Fruit fly (Drosophila melanogaster) whole organism, prepupa: ENCODE measurements around the gene CG5966.
"Not testable (repeated sequence)": the region's sequence is repeated elsewhere in the genome, so short reads cannot be mapped to it uniquely, and the experiment has no call there.

Experiments used
- CG10631 ChIP-seq: fragments of 200-800 bp; sonication (Bioruptor generic); optimal IDR thresholded peaks from 2 replicates; lab custom pipeline; 2016; ENCODE audit warnings: missing biosample characterization, missing genetic modification characterization
- CG15336 ChIP-seq: fragments of 200-800 bp; sonication (Bioruptor generic); IDR thresholded peaks from 2 replicates; pipeline ENCODE4 v1.3.6; 2022; ENCODE audit warnings: missing biosample characterization, missing genetic modification characterization
- CG1621 ChIP-seq: fragments of 200-800 bp; sonication (Bioruptor generic); optimal IDR thresholded peaks from 3 replicates; lab custom pipeline; 2018; ENCODE audit warnings: missing biosample characterization, mild to moderate bottlenecking, missing genetic modification characterization
- CG3032 ChIP-seq: fragments of 200-800 bp; optimal IDR thresholded peaks from 2 replicates; lab custom pipeline; 2019; ENCODE audit warnings: missing biosample characterization, mild to moderate bottlenecking, missing genetic modification characterization, moderate library complexity
- CG31627 ChIP-seq: fragments of 200-800 bp; sonication (Bioruptor generic); optimal IDR thresholded peaks from 3 replicates; lab custom pipeline; 2016; ENCODE audit warnings: missing biosample characterization, missing genetic modification characterization
- CG34406 ChIP-seq: fragments of 200-800 bp; sonication (Bioruptor generic); optimal IDR thresholded peaks from 3 replicates; lab custom pipeline; 2016; ENCODE audit warnings: missing biosample characterization, missing genetic modification characterization
- CG3919 ChIP-seq: fragments of 200-800 bp; sonication (Bioruptor generic); optimal IDR thresholded peaks from 3 replicates; lab custom pipeline; 2016; ENCODE audit warnings: missing biosample characterization, missing genetic modification characterization
- CG6163 ChIP-seq: fragments of 200-800 bp; sonication (Bioruptor generic); IDR thresholded peaks from 3 replicates; pipeline ENCODE4 v1.3.6; 2022; ENCODE audit warnings: missing biosample characterization, missing genetic modification characterization
- CG6276 ChIP-seq: fragments of 200-800 bp; sonication (Bioruptor generic); optimal IDR thresholded peaks from 2 replicates; lab custom pipeline; 2017; ENCODE audit warnings: missing biosample characterization, mild to moderate bottlenecking, missing genetic modification characterization
- CG6808 ChIP-seq: fragments of 200-800 bp; sonication (Bioruptor generic); optimal IDR thresholded peaks from 3 replicates; lab custom pipeline; 2017; ENCODE audit warnings: missing biosample characterization, missing genetic modification characterization, mild to moderate bottlenecking, moderate library complexity, missing genetic modification reagents
- CG8632 ChIP-seq: fragments of 200-800 bp; sonication (Bioruptor generic); optimal IDR thresholded peaks from 3 replicates; lab custom pipeline; 2016; ENCODE audit warnings: missing biosample characterization, missing genetic modification characterization
- Eip78C ChIP-seq: fragments of 200-800 bp; sonication (Bioruptor generic); peaks from one replicate; lab custom pipeline; 2016; ENCODE audit warnings: missing biosample characterization, missing genetic modification characterization
- Eip93F ChIP-seq: fragments of 200-800 bp; sonication (Bioruptor generic); optimal IDR thresholded peaks from 2 replicates; lab custom pipeline; 2016; ENCODE audit warnings: missing biosample characterization, mild to moderate bottlenecking, missing genetic modification characterization
- Gug ChIP-seq: fragments of 200-800 bp; sonication (Bioruptor generic); IDR thresholded peaks from 2 replicates; pipeline ENCODE4 v1.3.6; 2022; ENCODE audit warnings: missing biosample characterization, missing genetic modification characterization
- Hr39 ChIP-seq: fragments of 200-800 bp; sonication (Bioruptor generic); optimal IDR thresholded peaks from 2 replicates; lab custom pipeline; 2016; ENCODE audit warnings: missing biosample characterization, missing genetic modification characterization
- Hr4 ChIP-seq: fragments of 200-800 bp; sonication (Bioruptor generic); optimal IDR thresholded peaks from 3 replicates; lab custom pipeline; 2016; ENCODE audit warnings: missing biosample characterization, missing genetic modification characterization
- Sox15 ChIP-seq: fragments of 200-800 bp; sonication (Bioruptor generic); optimal IDR thresholded peaks from 3 replicates; lab custom pipeline; 2016; ENCODE audit warnings: missing biosample characterization, missing genetic modification characterization
- achi ChIP-seq: fragments of 200-800 bp; sonication (Bioruptor generic); optimal IDR thresholded peaks from 3 replicates; lab custom pipeline; 2016; ENCODE audit warnings: missing biosample characterization, missing genetic modification characterization
- acj6 ChIP-seq: fragments of 200-800 bp; sonication (Bioruptor generic); optimal IDR thresholded peaks from 3 replicates; lab custom pipeline; 2016; ENCODE audit warnings: missing biosample characterization, missing genetic modification characterization
- cyc ChIP-seq: fragments of 200-800 bp; sonication (Bioruptor generic); optimal IDR thresholded peaks from 3 replicates; lab custom pipeline; 2016; ENCODE audit warnings: missing biosample characterization, missing genetic modification characterization
- dac ChIP-seq: fragments of 200-800 bp; sonication (Bioruptor generic); optimal IDR thresholded peaks from 2 replicates; lab custom pipeline; 2017; ENCODE audit warnings: missing biosample characterization, mild to moderate bottlenecking, missing genetic modification characterization
- esn ChIP-seq: fragments of 200-800 bp; sonication (Bioruptor generic); optimal IDR thresholded peaks from 2 replicates; lab custom pipeline; 2016; ENCODE audit warnings: missing biosample characterization, mild to moderate bottlenecking, missing genetic modification characterization, moderate library complexity
- lz ChIP-seq: fragments of 200-800 bp; sonication (Bioruptor generic); optimal IDR thresholded peaks from 3 replicates; lab custom pipeline; 2016; ENCODE audit warnings: missing biosample characterization, missing genetic modification characterization
- ss ChIP-seq, 2 experiments: fragments of 200-800 bp; sonication (Bioruptor generic); optimal IDR thresholded peaks; 2 replicates in 1 of 2; 3 replicates in 1 of 2; lab custom pipeline; 2017 to 2018; ENCODE audit warnings: mild to moderate bottlenecking in 2 of 2, missing biosample characterization in 2 of 2, missing genetic modification characterization in 2 of 2, moderate library complexity in 1 of 2
- topi ChIP-seq: fragments of 200-800 bp; sonication (Bioruptor generic); optimal IDR thresholded peaks from 3 replicates; lab custom pipeline; 2016; ENCODE audit warnings: missing biosample characterization, missing genetic modification characterization
- vri ChIP-seq: fragments of 200-800 bp; sonication (Bioruptor generic); optimal IDR thresholded peaks from 3 replicates; lab custom pipeline; 2016; ENCODE audit warnings: missing biosample characterization, mild to moderate bottlenecking, missing genetic modification characterization

Gene CG5966

DNA sequence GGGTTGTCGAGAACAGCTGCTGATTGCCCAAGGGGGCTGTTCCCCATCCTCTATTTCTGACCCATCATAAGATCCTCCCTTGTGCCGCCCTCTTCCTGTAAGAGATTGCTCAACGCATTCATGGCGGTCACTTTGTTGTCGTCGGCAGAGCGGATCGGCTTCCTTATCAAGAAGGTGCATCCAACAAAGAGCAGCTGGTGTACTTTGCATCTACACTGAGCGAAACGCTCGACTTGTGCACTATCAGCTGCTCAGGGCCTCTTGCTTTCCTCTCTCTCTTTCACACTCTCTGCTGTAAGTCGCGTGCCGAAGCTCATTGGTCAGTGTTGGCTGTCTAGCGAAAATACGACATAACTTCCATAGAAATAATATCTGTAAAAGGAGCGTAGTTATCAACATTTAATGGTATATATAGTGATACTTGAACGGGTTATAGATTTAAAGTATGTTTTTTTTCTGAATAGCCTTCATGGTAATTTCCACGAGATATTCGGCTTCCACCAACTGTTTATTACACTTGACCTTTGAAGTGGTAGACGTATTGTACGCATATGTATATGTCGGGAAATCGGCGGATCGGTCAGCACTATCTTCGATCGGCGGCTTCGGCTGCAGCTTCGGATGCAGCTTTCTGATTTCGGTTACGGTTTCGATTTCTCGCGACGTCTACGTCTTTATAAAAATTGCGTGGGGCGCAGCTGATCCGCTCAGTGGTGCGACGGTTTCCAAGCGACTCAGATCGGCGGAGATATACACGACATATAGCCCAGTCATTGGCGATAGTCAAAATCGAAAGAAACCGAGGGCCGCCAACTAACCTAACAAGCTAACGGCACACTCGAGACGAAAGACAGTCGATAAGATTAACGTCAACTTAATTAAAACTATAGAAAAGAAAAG is at the start of gene CG5966 (continued):
- TF ChIP-seq CG6808 (peak; percentile 68), Eip93F (GFP tag; lab: Kevin White, UChicago) (no peak), achi (GFP tag; lab: Kevin White, UChicago) (no peak)

DNA sequence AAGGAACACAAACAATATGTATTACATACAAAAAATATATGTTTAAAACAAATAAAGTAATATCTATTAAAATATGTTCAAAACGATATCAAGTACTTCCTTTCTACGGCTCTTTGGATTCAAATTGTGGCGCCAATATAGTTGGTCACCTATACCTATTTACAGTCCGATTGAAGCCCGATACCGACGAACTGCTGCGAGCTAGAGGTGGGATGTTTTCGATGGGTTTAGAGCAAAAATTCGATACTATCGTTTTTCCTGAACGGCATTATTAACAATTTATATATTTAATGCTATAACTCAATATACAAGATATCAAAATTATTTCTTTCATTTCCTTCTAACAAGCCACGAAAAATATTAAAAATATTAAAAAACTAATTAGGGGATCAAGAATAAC is 46.8 kb upstream of the CG5966 start:
- TF ChIP-seq CG3032 (tag; lab: Kevin White, UChicago) (no peak), ss (GFP tag; optimal IDR thresholded peaks at IDR 0.05; lab: Kevin White, UChicago) (no peak), CG31627 (GFP tag; lab: Kevin White, UChicago) (no peak), Eip78C (GFP tag; lab: Kevin White, UChicago) (peak; percentile 10), CG1621 (tag; lab: Kevin White, UChicago) (peak; percentile 22)
- TF ChIP-seq, all 60 proteins: peak for 2

DNA sequence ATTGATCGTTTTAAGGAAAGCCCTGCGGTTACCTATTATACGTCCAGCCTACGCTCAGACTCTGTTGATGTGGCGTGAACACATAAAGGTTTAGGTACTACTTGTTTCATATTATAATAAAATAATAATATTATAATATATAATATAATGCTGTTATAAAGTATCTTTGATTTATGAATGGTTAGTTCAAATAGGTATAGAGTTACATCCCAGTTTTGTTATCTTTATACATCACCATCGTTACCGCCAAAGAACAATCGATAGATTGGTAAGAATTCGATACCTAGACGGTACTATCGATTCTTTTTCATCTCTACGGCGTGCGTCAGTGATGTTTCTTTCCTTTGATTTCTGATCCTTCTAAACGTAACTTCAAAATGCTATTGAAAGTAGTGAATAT is 46.3 kb upstream of the CG5966 start, which contains the start of gene CG12728:
Gene CG12728, plus strand, starts transcription at position 301 of the 400 bp plus-strand sequence.
- TF ChIP-seq lz, Hr39, Sox15 (GFP tag; lab: Kevin White, UChicago): not testable (repeated sequence)
- TF ChIP-seq, all 60 proteins: peak for 0; not testable (repeated sequence) for 60

- not testable (repeated sequence) for TF ChIP-seq CG15336 (GFP tag; lab: Robert Waterston, UW); acj6 (GFP tag; lab: Kevin White, UChicago); Sox15 (GFP tag; lab: Kevin White, UChicago)
Observed at dm6 chrX:5945052-5945830, 43.4 kb upstream of the CG5966 start, which contains the start of gene CG32756. CG32756 (plus strand) TSS chrX:5945682.

- TF ChIP-seq achi (GFP tag; lab: Kevin White, UChicago) (no peak), Hr39 (GFP tag; lab: Kevin White, UChicago) (no peak), Sox15 (GFP tag; lab: Kevin White, UChicago) (no peak), CG31627 (GFP tag; lab: Kevin White, UChicago) (no peak), CG3032 (tag; lab: Kevin White, UChicago) (no peak), CG3919 (GFP tag; lab: Kevin White, UChicago) (no peak), Eip93F (GFP tag; lab: Kevin White, UChicago) (no peak)
Observed at dm6 chrX:5947870-5948498, 40.6 kb upstream of the CG5966 start, which contains the start of gene CG6041. CG6041 (plus strand) TSS chrX:5948160.

DNA sequence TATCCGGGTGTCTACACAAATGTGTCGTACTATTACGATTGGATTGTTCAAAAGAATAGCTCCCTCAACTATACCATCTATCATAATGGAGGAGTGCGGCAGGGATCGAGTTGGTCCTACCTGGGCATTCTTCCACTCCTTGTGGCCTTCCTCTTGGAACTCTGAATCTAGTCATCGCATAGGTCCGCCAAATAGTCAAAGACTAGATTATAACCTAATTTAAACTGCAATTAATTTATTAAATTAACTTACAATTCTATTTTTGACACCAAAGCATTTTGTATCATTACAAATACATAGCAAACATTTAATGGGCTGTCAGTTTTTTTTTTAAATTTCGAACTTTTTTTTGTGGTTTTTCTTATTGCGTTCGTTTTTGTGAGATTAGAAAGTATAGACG is 38.6 kb upstream of the CG5966 start, which contains the start of gene CG32755:
Gene CG32755, plus strand, starts transcription at position 301 of the 400 bp plus-strand sequence.
- no peak for TF ChIP-seq esn (GFP tag; lab: Kevin White, UChicago)
- TF ChIP-seq CG6276 (GFP tag; lab: Kevin White, UChicago): no peak
- TF ChIP-seq dac (GFP tag; lab: Kevin White, UChicago): no peak
- TF ChIP-seq topi (GFP tag; lab: Kevin White, UChicago): no peak
- no peak for TF ChIP-seq vri (GFP tag; lab: Kevin White, UChicago)

DNA sequence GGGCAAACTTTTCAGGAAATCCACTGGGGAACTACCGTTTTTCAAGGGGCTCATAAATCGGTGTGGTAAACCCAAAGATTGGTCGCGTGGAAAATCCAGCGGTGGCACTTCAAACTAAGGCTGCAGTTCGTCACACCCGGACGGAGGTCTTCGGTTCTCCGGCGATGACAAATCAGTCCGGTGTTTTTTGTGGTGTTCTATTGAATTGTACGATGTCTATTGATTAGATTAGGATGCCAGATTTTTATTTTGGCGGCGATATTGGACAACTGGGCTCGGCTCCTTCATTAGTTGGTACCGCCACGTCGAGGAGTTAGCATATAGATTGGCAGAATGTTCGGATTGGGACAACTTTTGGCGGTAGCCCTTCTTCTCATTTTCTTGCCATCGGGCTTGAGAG is 36.3 kb upstream of the CG5966 start, which contains the start of gene CG6048:
Gene CG6048, plus strand, starts transcription at position 301 of the 400 bp plus-strand sequence.
- TF ChIP-seq CG6163 (GFP tag; lab: Robert Waterston, UW) (no peak), Gug (GFP tag; lab: Robert Waterston, UW) (no peak), Hr4 (GFP tag; lab: Kevin White, UChicago) (no peak), CG8632 (no peak), lz (GFP tag; lab: Kevin White, UChicago) (no peak), cyc (GFP tag; lab: Kevin White, UChicago) (no peak), CG34406 (no peak), CG3919 (GFP tag; lab: Kevin White, UChicago) (no peak), CG10631 (no peak)
